Worm (Caenorhabditis elegans): ENCODE data around the gene col-117.

The col-117 gene

ce11 chrIV:8816617-8817016, 7.4 kb downstream of the col-117 start:
- TF ChIP-seq madf-8 (GFP tag; conservative IDR thresholded peaks at IDR 0.05) (no peak), die-1 (tag; optimal IDR thresholded peaks at IDR 0.05) (no peak), zfh-2 (GFP tag; conservative IDR thresholded peaks at IDR 0.05) (no peak), ets-4 (GFP tag; optimal IDR thresholded peaks at IDR 0.05) (no peak), egrh-3 (GFP tag; IDR thresholded peaks at IDR 0.05) (peak; percentile 86), ztf-18 (tag; optimal IDR thresholded peaks at IDR 0.05) (no peak), lin-35 (GFP tag; optimal IDR thresholded peaks at IDR 0.05) (no peak), nhr-27 (tag; optimal IDR thresholded peaks at IDR 0.05) (no peak)

- TF ChIP-seq ztf-6 (GFP tag; IDR thresholded peaks at IDR 0.05) = no peak
- no peak for TF ChIP-seq bed-2 (GFP tag; IDR thresholded peaks at IDR 0.05)
- no peak for TF ChIP-seq egl-18 (GFP tag; IDR thresholded peaks at IDR 0.05)
- no peak for TF ChIP-seq dpff-1 (tag; optimal IDR thresholded peaks at IDR 0.05)
- TF ChIP-seq attf-3 (GFP tag; conservative IDR thresholded peaks at IDR 0.05) = no peak
- no peak for TF ChIP-seq B0035.1 (tag; optimal IDR thresholded peaks at IDR 0.05)
- no peak for TF ChIP-seq lag-1 (GFP tag; IDR thresholded peaks at IDR 0.05)
- TF ChIP-seq madf-6 (GFP tag; IDR thresholded peaks at IDR 0.05) = no peak
- TF ChIP-seq ets-4 (GFP tag; optimal IDR thresholded peaks at IDR 0.05) = no peak
- no peak for TF ChIP-seq snpc-1.3 (tag; optimal IDR thresholded peaks at IDR 0.05; ENCODE audit: insufficient read depth)
- TF ChIP-seq aptf-3 (GFP tag; IDR thresholded peaks at IDR 0.05) = no peak
- TF ChIP-seq efl-1 (GFP tag; optimal IDR thresholded peaks at IDR 0.05) = no peak
- TF ChIP-seq hsf-1 (GFP tag; IDR thresholded peaks at IDR 0.05) = no peak
- TF ChIP-seq ztf-25 (GFP tag; IDR thresholded peaks at IDR 0.05) = no peak
- TF ChIP-seq B0019.2 (GFP tag; conservative IDR thresholded peaks at IDR 0.05) = no peak
Observed at ce11 chrIV:8816029-8816428, 8.0 kb downstream of the col-117 start, which contains the start of gene grsp-2. Gene grsp-2 (plus strand): TSS chrIV:8816329.

ce11 chrIV:8815162-8815561, 8.8 kb downstream of the col-117 start:
- TF ChIP-seq ztf-6 (GFP tag; IDR thresholded peaks at IDR 0.05) = no peak
- TF ChIP-seq chd-7 (tag; optimal IDR thresholded peaks at IDR 0.05) = no peak
- TF ChIP-seq unc-130 (GFP tag; optimal IDR thresholded peaks at IDR 0.05) = no peak
- no peak for TF ChIP-seq F33H1.4 (GFP tag; IDR thresholded peaks at IDR 0.05)
- no peak for TF ChIP-seq ztf-22 (GFP tag; optimal IDR thresholded peaks at IDR 0.05)
- TF ChIP-seq ztf-28 (GFP tag; IDR thresholded peaks at IDR 0.05) = no peak
- no peak for TF ChIP-seq snpc-1.1 (tag; optimal IDR thresholded peaks at IDR 0.05; ENCODE audit: insufficient read depth)
- no peak for TF ChIP-seq hsf-1 (GFP tag; IDR thresholded peaks at IDR 0.05)
- TF ChIP-seq madf-10 (tag; optimal IDR thresholded peaks at IDR 0.05) = no peak
- no peak for TF ChIP-seq ztf-18 (tag; optimal IDR thresholded peaks at IDR 0.05)
- no peak for TF ChIP-seq lsy-27 (tag; optimal IDR thresholded peaks at IDR 0.05; ENCODE audit: borderline replicate concordance, insufficient read depth)
- no peak for TF ChIP-seq F23B12.7 (tag; optimal IDR thresholded peaks at IDR 0.05; ENCODE audit: insufficient read depth)
- TF ChIP-seq F52B5.7 (tag; optimal IDR thresholded peaks at IDR 0.05) = no peak
- TF ChIP-seq rpc-1 (optimal IDR thresholded peaks at IDR 0.05) = no peak
- TF ChIP-seq rpc-1 (tag; optimal IDR thresholded peaks at IDR 0.05) = no peak
- TF ChIP-seq pbrm-1 (GFP tag; IDR thresholded peaks at IDR 0.05) = no peak
- no peak for TF ChIP-seq zfh-2 (GFP tag; conservative IDR thresholded peaks at IDR 0.05)

ce11 chrIV:8813614-8814013, 10.4 kb downstream of the col-117 start, which contains the start of gene exc-5:
Gene exc-5 (minus strand): TSS chrIV:8813670.
- TF ChIP-seq cebp-1 (GFP tag; IDR thresholded peaks at IDR 0.05) (no peak), cebp-1 (tag; optimal IDR thresholded peaks at IDR 0.05) (no peak), him-1 (tag; optimal IDR thresholded peaks at IDR 0.05) (no peak), ceh-27 (GFP tag; optimal IDR thresholded peaks at IDR 0.05) (no peak), hlh-12 (tag; optimal IDR thresholded peaks at IDR 0.05) (no peak), unc-130 (GFP tag; optimal IDR thresholded peaks at IDR 0.05) (no peak), Y56A3A.18 (GFP tag; IDR thresholded peaks at IDR 0.05) (no peak), hmg-20 (GFP tag; IDR thresholded peaks at IDR 0.05) (no peak), ekl-4 (GFP tag; IDR thresholded peaks at IDR 0.05) (no peak), attf-5 (GFP tag; optimal IDR thresholded peaks at IDR 0.05) (no peak), nfya-1 (tag; optimal IDR thresholded peaks at IDR 0.05; ENCODE audit: borderline replicate concordance, insufficient read depth) (no peak), egl-18 (GFP tag; IDR thresholded peaks at IDR 0.05) (no peak), ceh-91 (GFP tag; IDR thresholded peaks at IDR 0.05) (no peak)
